Worm (Caenorhabditis elegans): Measurements from ENCODE around the gene neg-1.

The neg-1 gene

ce11 chrV:4396257-4396656, 21.6 kb upstream of the neg-1 start, which contains the start of gene F13A2.3:
Gene F13A2.3 (minus strand): TSS chrV:4396357.
- TF ChIP-seq ceh-36 (tag; optimal IDR thresholded peaks at IDR 0.05) (no peak), sea-1 (GFP tag; conservative IDR thresholded peaks at IDR 0.05) (no peak), ets-7 (tag; optimal IDR thresholded peaks at IDR 0.05) (no peak), hmg-4 (GFP tag; optimal IDR thresholded peaks at IDR 0.05) (no peak), hnd-1 (tag; optimal IDR thresholded peaks at IDR 0.05) (no peak), hmbx-1 (tag; optimal IDR thresholded peaks at IDR 0.05) (no peak), F13C5.2 (tag; optimal IDR thresholded peaks at IDR 0.05) (no peak), tbx-37 (GFP tag; conservative IDR thresholded peaks at IDR 0.05) (no peak), scrt-1 (GFP tag; IDR thresholded peaks at IDR 0.05) (no peak), ceh-13 (GFP tag; optimal IDR thresholded peaks at IDR 0.05) (no peak)

ce11 chrV:4387916-4388315, 13.2 kb upstream of the neg-1 start:
- TF ChIP-seq ceh-13 (GFP tag; optimal IDR thresholded peaks at IDR 0.05) = no peak
- no peak for TF ChIP-seq tbx-11 (GFP tag; IDR thresholded peaks at IDR 0.05)
- TF ChIP-seq ets-7 (tag; optimal IDR thresholded peaks at IDR 0.05) = no peak
- TF ChIP-seq flt-1 (GFP tag; IDR thresholded peaks at IDR 0.05) = no peak
- TF ChIP-seq ama-1 (optimal IDR thresholded peaks at IDR 0.05) = no peak
- TF ChIP-seq hmg-4 (GFP tag; optimal IDR thresholded peaks at IDR 0.05) = no peak
- TF ChIP-seq ceh-36 (tag; optimal IDR thresholded peaks at IDR 0.05) = no peak
- no peak for TF ChIP-seq hmbx-1 (tag; optimal IDR thresholded peaks at IDR 0.05)
- no peak for TF ChIP-seq B0310.2 (tag; optimal IDR thresholded peaks at IDR 0.05)
- TF ChIP-seq F13C5.2 (tag; optimal IDR thresholded peaks at IDR 0.05) = no peak
- no peak for TF ChIP-seq hnd-1 (tag; optimal IDR thresholded peaks at IDR 0.05)
- no peak for TF ChIP-seq sea-1 (GFP tag; conservative IDR thresholded peaks at IDR 0.05)
- no peak for TF ChIP-seq aly-1 (tag; optimal IDR thresholded peaks at IDR 0.05)
- no peak for TF ChIP-seq pes-1 (GFP tag; IDR thresholded peaks at IDR 0.05)
- no peak for TF ChIP-seq tbx-37 (GFP tag; conservative IDR thresholded peaks at IDR 0.05)
- no peak for TF ChIP-seq scrt-1 (GFP tag; IDR thresholded peaks at IDR 0.05)
- TF ChIP-seq tra-4 (tag; optimal IDR thresholded peaks at IDR 0.05) = no peak

- TF ChIP-seq sea-1 (GFP tag; conservative IDR thresholded peaks at IDR 0.05) (no peak), hmg-4 (GFP tag; optimal IDR thresholded peaks at IDR 0.05) (no peak), aly-1 (tag; optimal IDR thresholded peaks at IDR 0.05) (no peak), B0310.2 (tag; optimal IDR thresholded peaks at IDR 0.05) (no peak), ceh-36 (tag; optimal IDR thresholded peaks at IDR 0.05) (no peak), tra-4 (tag; optimal IDR thresholded peaks at IDR 0.05) (no peak), ets-7 (tag; optimal IDR thresholded peaks at IDR 0.05) (no peak), hnd-1 (tag; optimal IDR thresholded peaks at IDR 0.05) (no peak), scrt-1 (GFP tag; IDR thresholded peaks at IDR 0.05) (no peak), tbx-11 (GFP tag; IDR thresholded peaks at IDR 0.05) (no peak), flt-1 (GFP tag; IDR thresholded peaks at IDR 0.05) (no peak), ama-1 (optimal IDR thresholded peaks at IDR 0.05) (no peak), pes-1 (GFP tag; IDR thresholded peaks at IDR 0.05) (no peak), tbx-37 (GFP tag; conservative IDR thresholded peaks at IDR 0.05) (no peak)
Measured at ce11 chrV:4387402-4387801, 12.7 kb upstream of the neg-1 start, which contains the start of gene F13A2.9. Gene F13A2.9 (minus strand): TSS chrV:4387502.

DNA sequence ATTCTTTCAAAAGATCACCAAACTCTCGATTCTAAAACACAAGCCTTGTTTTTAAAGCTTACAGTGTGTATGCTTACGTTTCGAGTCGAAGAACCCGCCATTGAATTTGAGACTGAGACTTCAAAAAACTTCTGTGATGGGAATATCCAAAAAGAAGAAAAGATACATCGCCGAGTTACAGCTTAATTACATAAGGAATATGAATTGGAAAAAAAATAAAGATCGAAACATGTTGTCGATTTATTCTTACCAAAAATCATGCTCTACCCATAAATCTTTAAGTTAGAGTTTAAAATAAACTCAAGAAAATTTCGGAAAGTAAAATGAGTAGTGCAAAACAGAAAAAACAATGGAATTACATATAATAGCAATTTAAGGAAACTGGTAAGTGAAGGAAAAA, 11.5 kb upstream of the neg-1 start, which contains the start of gene F13A2.10:
TSS of gene F13A2.10 (minus strand) at position 101 of the 400 bp plus-strand sequence.
- TF ChIP-seq ets-7 (tag; optimal IDR thresholded peaks at IDR 0.05) = no peak
- TF ChIP-seq tbx-37 (GFP tag; conservative IDR thresholded peaks at IDR 0.05) = no peak
- no peak for TF ChIP-seq hmg-4 (GFP tag; optimal IDR thresholded peaks at IDR 0.05)
- no peak for TF ChIP-seq F13C5.2 (tag; optimal IDR thresholded peaks at IDR 0.05)
- TF ChIP-seq sea-1 (GFP tag; conservative IDR thresholded peaks at IDR 0.05) = no peak
- TF ChIP-seq ceh-36 (tag; optimal IDR thresholded peaks at IDR 0.05) = no peak
- no peak for TF ChIP-seq ama-1 (optimal IDR thresholded peaks at IDR 0.05)
- no peak for TF ChIP-seq scrt-1 (GFP tag; IDR thresholded peaks at IDR 0.05)
- TF ChIP-seq tbx-11 (GFP tag; IDR thresholded peaks at IDR 0.05) = no peak
- TF ChIP-seq tra-4 (tag; optimal IDR thresholded peaks at IDR 0.05) = no peak
- TF ChIP-seq ceh-13 (GFP tag; optimal IDR thresholded peaks at IDR 0.05) = no peak

ce11 chrV:4384482-4384881, 9.8 kb upstream of the neg-1 start, which contains the start of gene F13A2.2:
Gene F13A2.2 (minus strand): TSS chrV:4384582.
- TF ChIP-seq hmbx-1 (tag; optimal IDR thresholded peaks at IDR 0.05) = no peak
- TF ChIP-seq flt-1 (GFP tag; IDR thresholded peaks at IDR 0.05) = no peak
- no peak for TF ChIP-seq sea-1 (GFP tag; conservative IDR thresholded peaks at IDR 0.05)
- TF ChIP-seq tbx-11 (GFP tag; IDR thresholded peaks at IDR 0.05) = no peak
- TF ChIP-seq aly-1 (tag; optimal IDR thresholded peaks at IDR 0.05) = no peak

ce11 chrV:4382298-4382697, 7.6 kb upstream of the neg-1 start, which contains the start of gene F13A2.1:
Gene F13A2.1 (minus strand): TSS chrV:4382398.
- no peak for TF ChIP-seq aly-1 (tag; optimal IDR thresholded peaks at IDR 0.05)
- TF ChIP-seq ets-7 (tag; optimal IDR thresholded peaks at IDR 0.05) = no peak
- TF ChIP-seq hnd-1 (tag; optimal IDR thresholded peaks at IDR 0.05) = no peak
- TF ChIP-seq tbx-11 (GFP tag; IDR thresholded peaks at IDR 0.05) = no peak
- TF ChIP-seq ceh-13 (GFP tag; optimal IDR thresholded peaks at IDR 0.05) = no peak
- TF ChIP-seq tbx-37 (GFP tag; conservative IDR thresholded peaks at IDR 0.05) = no peak
- TF ChIP-seq flt-1 (GFP tag; IDR thresholded peaks at IDR 0.05) = no peak
- TF ChIP-seq tra-4 (tag; optimal IDR thresholded peaks at IDR 0.05) = no peak

- no peak for TF ChIP-seq tbx-37 (GFP tag; conservative IDR thresholded peaks at IDR 0.05)
Measured at ce11 chrV:4377622-4378021, 2.9 kb upstream of the neg-1 start, which contains the start of gene F32D1.8. Gene F32D1.8 (minus strand): TSS chrV:4377722.

ce11 chrV:4375807-4376564, 1.3 kb upstream of the neg-1 start, which contains the start of gene F32D1.7:
Gene F32D1.7 (minus strand): TSS chrV:4376173.
- TF ChIP-seq ceh-13 (GFP tag; optimal IDR thresholded peaks at IDR 0.05) = no peak
- no peak for TF ChIP-seq tbx-11 (GFP tag; IDR thresholded peaks at IDR 0.05)
- TF ChIP-seq scrt-1 (GFP tag; IDR thresholded peaks at IDR 0.05) = no peak
- no peak for TF ChIP-seq ceh-36 (tag; optimal IDR thresholded peaks at IDR 0.05)
- TF ChIP-seq tbx-37 (GFP tag; conservative IDR thresholded peaks at IDR 0.05) = no peak
- TF ChIP-seq sea-1 (GFP tag; conservative IDR thresholded peaks at IDR 0.05) = no peak
- TF ChIP-seq pes-1 (GFP tag; IDR thresholded peaks at IDR 0.05) = no peak
- TF ChIP-seq hnd-1 (tag; optimal IDR thresholded peaks at IDR 0.05) = no peak

Data from whole organism, early embryonic.